Worm (Caenorhabditis elegans) whole organism, L2 larva: ENCODE results near the gene H06I04.3.

ENCODE experiments used
- F13H6.1 ChIP-seq: sonication (generic microtip); optimal IDR thresholded peaks from 2 replicates; lab custom pipeline; 2016; ENCODE audit warnings: missing genetic modification characterization, missing compliant biosample characterization
- aly-2 ChIP-seq: fragments of 150-350 bp; optimal IDR thresholded peaks from 2 replicates; lab custom pipeline; 2014; ENCODE audit warnings: missing biosample characterization, missing genetic modification characterization
- dmd-4 ChIP-seq: sonication (generic microtip); optimal IDR thresholded peaks from 2 replicates; lab custom pipeline; 2017; ENCODE audit warnings: missing biosample characterization, missing genetic modification characterization
- lsy-2 ChIP-seq, 2 experiments: fragments of 150-350 bp in 1 of 2; sonication (generic microtip) in 1 of 2; optimal IDR thresholded peaks; 2 replicates each; lab custom pipeline; 2014 to 2017; ENCODE audit warnings: missing biosample characterization in 2 of 2, missing genetic modification characterization in 2 of 2
- mab-5 ChIP-seq: fragments of 150-350 bp; optimal IDR thresholded peaks from 2 replicates; lab custom pipeline; 2014; ENCODE audit warnings: missing biosample characterization, missing genetic modification characterization
- nhr-77 ChIP-seq: fragments of 150-350 bp; optimal IDR thresholded peaks from 2 replicates; lab custom pipeline; 2014; ENCODE audit warnings: missing biosample characterization, missing genetic modification characterization
- ztf-11 ChIP-seq: sonication (generic microtip); optimal IDR thresholded peaks from 2 replicates; lab custom pipeline; 2017; ENCODE audit warnings: missing biosample characterization, missing genetic modification characterization

ce11 chrIII:3061289-3061688 lies 9.0 kb upstream of the H06I04.3 start:
- no peak for TF ChIP-seq F13H6.1 (tag; lab: Kevin White, UChicago)
- TF ChIP-seq lsy-2 (tag; optimal IDR thresholded peaks at IDR 0.05; lab: Kevin White, UChicago): no peak
- TF ChIP-seq dmd-4: no peak
- no peak for TF ChIP-seq ztf-11 (tag; lab: Kevin White, UChicago)
- no peak for TF ChIP-seq nhr-77 (tag; lab: Kevin White, UChicago)
- no peak for TF ChIP-seq aly-2 (tag; lab: Kevin White, UChicago)
- TF ChIP-seq mab-5 (tag; lab: Kevin White, UChicago): no peak
